Fruit fly (Drosophila melanogaster) whole organism, wandering third instar larva: ENCODE measurements around the gene CG18132.

Experiments
- CG32264 ChIP-seq: fragments of 200-800 bp; sonication (Bioruptor generic); optimal IDR thresholded peaks from 2 replicates; lab custom pipeline; 2016; ENCODE audit warnings: missing biosample characterization, missing genetic modification characterization
- CG9705 ChIP-seq: fragments of 200-800 bp; sonication (Bioruptor generic); optimal IDR thresholded peaks from 2 replicates; lab custom pipeline; 2018; ENCODE audit warnings: missing biosample characterization, mild to moderate bottlenecking, missing genetic modification characterization
- Dfd ChIP-seq: fragments of >200 bp; optimal IDR thresholded peaks from 2 replicates; lab custom pipeline; 2017; ENCODE audit warnings: missing biosample characterization, missing genetic modification characterization
- GATAd ChIP-seq: sonication (Bioruptor generic); optimal IDR thresholded peaks from 2 replicates; lab custom pipeline; 2016; ENCODE audit warnings: missing biosample characterization, missing genetic modification characterization
- Mio ChIP-seq: sonication (Bioruptor generic); optimal IDR thresholded peaks from 2 replicates; lab custom pipeline; 2016; ENCODE audit warnings: missing biosample characterization, missing genetic modification characterization
- OdsH ChIP-seq: fragments of 200-800 bp; sonication (Bioruptor generic); optimal IDR thresholded peaks from 2 replicates; lab custom pipeline; 2016; ENCODE audit warnings: missing biosample characterization, mild to moderate bottlenecking, missing genetic modification characterization
- Sp1 ChIP-seq: fragments of 200-800 bp; sonication (Bioruptor generic); optimal IDR thresholded peaks from 3 replicates; lab custom pipeline; 2019; ENCODE audit warnings: missing biosample characterization, mild to moderate bottlenecking, missing genetic modification characterization, moderate library complexity
- br ChIP-seq: fragments of 200-800 bp; sonication (Bioruptor generic); optimal IDR thresholded peaks from 2 replicates; lab custom pipeline; 2016; ENCODE audit warnings: missing biosample characterization, missing genetic modification characterization
- dmrt93B ChIP-seq: fragments of 200-800 bp; sonication (Bioruptor generic); optimal IDR thresholded peaks from 2 replicates; lab custom pipeline; 2018; ENCODE audit warnings: missing biosample characterization, mild to moderate bottlenecking, missing genetic modification characterization
- jim ChIP-seq: fragments of 175-275, 200-325 bp; sonication (Bioruptor generic); optimal IDR thresholded peaks from 2 replicates; lab custom pipeline; 2016; ENCODE audit warnings: missing biosample characterization, mild to moderate bottlenecking, missing genetic modification characterization
- pan ChIP-seq: fragments of >200 bp; optimal IDR thresholded peaks from 2 replicates; lab custom pipeline; 2017
- psq ChIP-seq: fragments of 200-800 bp; sonication (Bioruptor generic); optimal IDR thresholded peaks from 3 replicates; lab custom pipeline; 2017; ENCODE audit warnings: missing biosample characterization, mild to moderate bottlenecking, missing genetic modification characterization, moderate library complexity
- rgr ChIP-seq: fragments of 200-800 bp; sonication (Bioruptor generic); optimal IDR thresholded peaks from 3 replicates; lab custom pipeline; 2016; ENCODE audit warnings: missing biosample characterization, mild to moderate bottlenecking, missing genetic modification characterization
- usp ChIP-seq: fragments of >200 bp; optimal IDR thresholded peaks from 2 replicates; lab custom pipeline; 2017; ENCODE audit warnings: missing biosample characterization, missing genetic modification characterization

DNA sequence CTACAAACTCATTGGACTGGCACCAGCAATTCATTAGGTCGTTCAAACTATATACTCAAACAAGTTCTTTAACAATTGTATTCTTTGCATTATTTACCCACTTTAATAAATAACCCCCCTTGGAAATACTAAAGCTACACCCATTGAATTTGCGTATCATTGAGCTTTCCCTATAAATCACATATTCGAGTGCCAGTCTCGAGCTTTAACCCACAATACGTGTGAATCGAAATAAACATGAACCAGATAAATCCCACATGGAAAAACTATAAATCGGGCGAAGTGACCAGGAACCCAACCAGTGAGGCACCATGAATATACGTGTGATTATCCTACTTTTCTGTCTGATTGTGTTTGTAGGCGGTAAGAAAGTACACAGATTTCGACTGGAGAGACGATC, 20.3 kb downstream of the CG18132 start, which contains the start of gene CG31661:
- no peak for TF ChIP-seq br (GFP tag; lab: Kevin White, UChicago)
- no peak for TF ChIP-seq rgr (GFP tag; lab: Kevin White, UChicago)
- no peak for TF ChIP-seq pan
- no peak for TF ChIP-seq psq (GFP tag; lab: Kevin White, UChicago)
- TF ChIP-seq jim (GFP tag; lab: Kevin White, UChicago): no peak
- TF ChIP-seq CG9705 (GFP tag; lab: Kevin White, UChicago): no peak
- no peak for TF ChIP-seq GATAd
- no peak for TF ChIP-seq usp (GFP tag; lab: Kevin White, UChicago)
- no peak for TF ChIP-seq Dfd (GFP tag; lab: Kevin White, UChicago)
- TF ChIP-seq Sp1 (GFP tag; lab: Kevin White, UChicago): no peak
- TF ChIP-seq CG32264 (GFP tag; lab: Kevin White, UChicago): no peak
- no peak for TF ChIP-seq dmrt93B (GFP tag; lab: Kevin White, UChicago)
- TF ChIP-seq OdsH: no peak
- TF ChIP-seq Mio (GFP tag; lab: Kevin White, UChicago): no peak
